Worm (Caenorhabditis elegans) whole organism, L2 larva: ENCODE measurements around the gene ccch-3.

Experiments used
- C34F6.9 ChIP-seq: fragments of 150-350 bp; optimal IDR thresholded peaks from 2 replicates; lab custom pipeline; 2014; ENCODE audit warnings: missing biosample characterization, missing genetic modification characterization
- F13H6.1 ChIP-seq: sonication (generic microtip); optimal IDR thresholded peaks from 2 replicates; lab custom pipeline; 2016; ENCODE audit warnings: missing genetic modification characterization, missing compliant biosample characterization
- Y55F3AM.14 ChIP-seq: fragments of 200-800 bp; sonication (Bioruptor generic); optimal IDR thresholded peaks from 2 replicates; lab custom pipeline; 2018; ENCODE audit warnings: mild to moderate bottlenecking, missing genetic modification characterization, missing compliant biosample characterization
- alr-1 ChIP-seq: fragments of 150-350 bp; optimal IDR thresholded peaks from 2 replicates; lab custom pipeline; 2014; ENCODE audit warnings: missing biosample characterization, missing genetic modification characterization
- aly-2 ChIP-seq: fragments of 150-350 bp; optimal IDR thresholded peaks from 2 replicates; lab custom pipeline; 2014; ENCODE audit warnings: missing biosample characterization, missing genetic modification characterization
- ama-1 ChIP-seq: fragments of 150-350 bp; optimal IDR thresholded peaks from 2 replicates; lab custom pipeline; 2018; ENCODE audit warnings: inconsistent platforms
- blmp-1 ChIP-seq: sonication (generic microtip); optimal IDR thresholded peaks from 2 replicates; lab custom pipeline; 2017; ENCODE audit warnings: missing genetic modification characterization, mild to moderate bottlenecking, missing compliant biosample characterization, antibody characterized with exemption, moderate library complexity; ENCODE audit not compliant: insufficient read depth
- ceh-16 ChIP-seq: fragments of 150-350 bp; optimal IDR thresholded peaks from 2 replicates; lab custom pipeline; 2014; ENCODE audit warnings: missing biosample characterization, missing genetic modification characterization
- ceh-82 ChIP-seq: fragments of 150-350 bp; optimal IDR thresholded peaks from 2 replicates; lab custom pipeline; 2014; ENCODE audit warnings: missing biosample characterization, missing genetic modification characterization
- crh-2 ChIP-seq: sonication (generic microtip); optimal IDR thresholded peaks from 2 replicates; lab custom pipeline; 2017; ENCODE audit warnings: missing biosample characterization, missing genetic modification characterization
- dmd-4 ChIP-seq: sonication (generic microtip); optimal IDR thresholded peaks from 2 replicates; lab custom pipeline; 2017; ENCODE audit warnings: missing biosample characterization, missing genetic modification characterization
- egl-27 ChIP-seq: sonication (generic microtip); optimal IDR thresholded peaks from 3 replicates; lab custom pipeline; 2017; ENCODE audit warnings: missing biosample characterization, missing genetic modification reagents, missing genetic modification characterization
- elt-1 ChIP-seq: fragments of 150-350 bp; optimal IDR thresholded peaks from 2 replicates; lab custom pipeline; 2014; ENCODE audit warnings: missing biosample characterization, missing genetic modification characterization
- elt-3 ChIP-seq: sonication (generic microtip); optimal IDR thresholded peaks from 2 replicates; lab custom pipeline; 2017; ENCODE audit warnings: missing biosample characterization, missing genetic modification characterization
- fos-1 ChIP-seq: fragments of 150-350 bp; optimal IDR thresholded peaks from 2 replicates; lab custom pipeline; 2014; ENCODE audit warnings: missing biosample characterization, missing genetic modification characterization
- gmeb-1 ChIP-seq: fragments of 150-350 bp; optimal IDR thresholded peaks from 2 replicates; lab custom pipeline; 2014; ENCODE audit warnings: missing biosample characterization, missing genetic modification characterization
- lin-11 ChIP-seq: fragments of 150-350 bp; sonication (generic microtip); optimal IDR thresholded peaks from 2 replicates; lab custom pipeline; 2014; ENCODE audit warnings: missing biosample characterization, missing genetic modification characterization, inconsistent platforms, mixed read lengths
- lin-13 ChIP-seq: fragments of 150-350 bp; optimal IDR thresholded peaks from 2 replicates; lab custom pipeline; 2014; ENCODE audit warnings: missing biosample characterization, missing genetic modification reagents, missing genetic modification characterization
- lin-39 ChIP-seq: fragments of 150-350 bp; optimal IDR thresholded peaks from 2 replicates; lab custom pipeline; 2014; ENCODE audit warnings: missing biosample characterization, missing genetic modification reagents, missing genetic modification characterization
- mab-5 ChIP-seq: fragments of 150-350 bp; optimal IDR thresholded peaks from 2 replicates; lab custom pipeline; 2014; ENCODE audit warnings: missing biosample characterization, missing genetic modification characterization
- mbf-1 ChIP-seq: sonication (generic microtip); optimal IDR thresholded peaks from 2 replicates; lab custom pipeline; 2017; ENCODE audit warnings: missing biosample characterization, missing genetic modification characterization
- mdl-1 ChIP-seq, 2 experiments: fragments of 150-350 bp in 1 of 2; sonication (generic microtip) in 1 of 2; optimal IDR thresholded peaks; 2 replicates each; lab custom pipeline; 2017; ENCODE audit warnings: missing biosample characterization in 2 of 2, missing genetic modification characterization in 2 of 2
- nhr-10 ChIP-seq: sonication (generic microtip); optimal IDR thresholded peaks from 2 replicates; lab custom pipeline; 2017; ENCODE audit warnings: missing biosample characterization, missing genetic modification characterization
- nhr-11 ChIP-seq: fragments of 150-350 bp; optimal IDR thresholded peaks from 2 replicates; lab custom pipeline; 2014; ENCODE audit warnings: missing biosample characterization, missing genetic modification characterization
- nhr-12 ChIP-seq: fragments of 150-350 bp; optimal IDR thresholded peaks from 2 replicates; lab custom pipeline; 2014; ENCODE audit warnings: missing biosample characterization, missing genetic modification characterization
- nhr-129 ChIP-seq: fragments of 150-350 bp; optimal IDR thresholded peaks from 2 replicates; lab custom pipeline; 2014; ENCODE audit warnings: missing biosample characterization, missing genetic modification characterization
- nhr-23 ChIP-seq: fragments of 150-350 bp; optimal IDR thresholded peaks from 2 replicates; lab custom pipeline; 2014; ENCODE audit warnings: missing biosample characterization, missing genetic modification reagents, missing genetic modification characterization
- nhr-237 ChIP-seq: fragments of 150-350 bp; optimal IDR thresholded peaks from 2 replicates; lab custom pipeline; 2014; ENCODE audit warnings: missing biosample characterization, missing genetic modification characterization
- nhr-25 ChIP-seq: fragments of 150-350 bp; sonication (generic microtip); optimal IDR thresholded peaks from 3 replicates; lab custom pipeline; 2014; ENCODE audit warnings: missing biosample characterization, missing genetic modification characterization
- nhr-6 ChIP-seq: fragments of 150-350 bp; optimal IDR thresholded peaks from 2 replicates; lab custom pipeline; 2014; ENCODE audit warnings: missing biosample characterization, missing genetic modification characterization
- nhr-77 ChIP-seq: fragments of 150-350 bp; optimal IDR thresholded peaks from 2 replicates; lab custom pipeline; 2014; ENCODE audit warnings: missing biosample characterization, missing genetic modification characterization
- peb-1 ChIP-seq: fragments of 150-350 bp; optimal IDR thresholded peaks from 2 replicates; lab custom pipeline; 2014; ENCODE audit warnings: missing biosample characterization, missing genetic modification characterization
- sem-4 ChIP-seq: fragments of 150-350 bp; optimal IDR thresholded peaks from 2 replicates; lab custom pipeline; 2014; ENCODE audit warnings: missing biosample characterization, missing genetic modification reagents, missing genetic modification characterization
- skn-1 ChIP-seq: sonication (generic microtip); optimal IDR thresholded peaks from 2 replicates; lab custom pipeline; 2017; ENCODE audit warnings: missing biosample characterization, missing genetic modification characterization
- sma-3 ChIP-seq: sonication (generic microtip); optimal IDR thresholded peaks from 2 replicates; lab custom pipeline; 2016; ENCODE audit warnings: missing genetic modification reagents, missing genetic modification characterization, missing compliant biosample characterization
- sma-9 ChIP-seq, 2 experiments: fragments of 150-350 bp in 1 of 2; sonication (generic microtip) in 1 of 2; optimal IDR thresholded peaks; 2 replicates each; lab custom pipeline; 2014 to 2016; ENCODE audit warnings: missing genetic modification characterization in 2 of 2, mild to moderate bottlenecking in 1 of 2, missing biosample characterization in 1 of 2, missing compliant biosample characterization in 1 of 2, missing genetic modification reagents in 1 of 2, moderate library complexity in 1 of 2
- snpc-4 ChIP-seq: fragments of 150-350 bp; optimal IDR thresholded peaks from 2 replicates; lab custom pipeline; 2014; ENCODE audit warnings: missing biosample characterization, missing genetic modification characterization
- unc-39 ChIP-seq: fragments of 150-350 bp; optimal IDR thresholded peaks from 2 replicates; lab custom pipeline; 2014; ENCODE audit warnings: missing biosample characterization, missing genetic modification characterization
- unc-55 ChIP-seq: fragments of 150-350 bp; sonication (generic microtip); optimal IDR thresholded peaks from 3 replicates; lab custom pipeline; 2014; ENCODE audit warnings: missing biosample characterization, missing genetic modification reagents, missing genetic modification characterization
- zag-1 ChIP-seq: fragments of 150-350 bp; optimal IDR thresholded peaks from 2 replicates; lab custom pipeline; 2014; ENCODE audit warnings: missing biosample characterization, missing genetic modification characterization
- ztf-1 ChIP-seq: fragments of 200-800 bp; sonication (Bioruptor generic); conservative IDR thresholded peaks from 2 replicates; pipeline ENCODE4 v1.3.6; 2022; ENCODE audit warnings: missing genetic modification characterization, missing compliant biosample characterization
- ztf-11 ChIP-seq: sonication (generic microtip); optimal IDR thresholded peaks from 2 replicates; lab custom pipeline; 2017; ENCODE audit warnings: missing biosample characterization, missing genetic modification characterization
- ztf-4 ChIP-seq: fragments of 150-350 bp; optimal IDR thresholded peaks from 2 replicates; lab custom pipeline; 2014; ENCODE audit warnings: missing biosample characterization, missing genetic modification characterization

Gene ccch-3

ce11 chrV:12697364-12697901 is 37.9 kb upstream of the ccch-3 start, which contains the start of gene istr-1:
TSS of gene istr-1 (plus strand) at chrV:12697858.
- TF ChIP-seq fos-1 (peak; percentile 12), nhr-129 (tag; lab: Kevin White, UChicago) (peak; percentile 33), crh-2 (tag; lab: Kevin White, UChicago) (no peak), alr-1 (tag; lab: Kevin White, UChicago) (no peak), ztf-1 (GFP tag; lab: Robert Waterston, UW) (no peak), nhr-77 (tag; lab: Kevin White, UChicago) (no peak), egl-27 (tag; lab: Kevin White, UChicago) (no peak), skn-1 (peak; percentile 11), nhr-25 (no peak), nhr-23 (tag; lab: Kevin White, UChicago) (no peak), mab-5 (tag; lab: Kevin White, UChicago) (no peak), Y55F3AM.14 (GFP tag; lab: Kevin White, UChicago) (no peak), F13H6.1 (no peak), nhr-10 (tag; lab: Kevin White, UChicago) (no peak), unc-55 (GFP tag; lab: Kevin White, UChicago) (peak; percentile 34), zag-1 (tag; lab: Kevin White, UChicago) (no peak), nhr-12 (tag; lab: Kevin White, UChicago) (no peak), dmd-4 (tag; lab: Kevin White, UChicago) (no peak), nhr-237 (tag; lab: Kevin White, UChicago) (no peak), peb-1 (tag; lab: Kevin White, UChicago) (no peak), ztf-4 (tag; lab: Kevin White, UChicago) (no peak), ama-1 (lab: Kevin White, UChicago) (no peak), sma-9 (GFP tag; optimal IDR thresholded peaks at IDR 0.05; lab: Kevin White, UChicago) (no peak), sma-9 (tag; optimal IDR thresholded peaks at IDR 0.05; lab: Kevin White, UChicago) (no peak), C34F6.9 (tag; lab: Kevin White, UChicago) (peak; percentile 66), nhr-6 (no peak), snpc-4 (tag; lab: Kevin White, UChicago) (no peak), lin-39 (tag; lab: Kevin White, UChicago) (no peak), sem-4 (tag; lab: Kevin White, UChicago) (no peak), blmp-1 (tag; lab: Kevin White, UChicago) (no peak), lin-11 (no peak), mbf-1 (no peak), ceh-16 (tag; lab: Kevin White, UChicago) (no peak), nhr-11 (tag; lab: Kevin White, UChicago) (no peak), gmeb-1 (tag; lab: Kevin White, UChicago) (no peak), elt-3 (tag; lab: Kevin White, UChicago) (no peak), elt-1 (tag; lab: Kevin White, UChicago) (no peak), ztf-11 (tag; lab: Kevin White, UChicago) (no peak), lin-13 (no peak)
- TF ChIP-seq, all 48 proteins: peak for 5

ce11 chrV:12696790-12697189 is 37.3 kb upstream of the ccch-3 start:
- no peak for TF ChIP-seq sma-3 (GFP tag; lab: Kevin White, UChicago)
- TF ChIP-seq ztf-11 (tag; lab: Kevin White, UChicago), result no peak
- no peak for TF ChIP-seq dmd-4 (tag; lab: Kevin White, UChicago)
- no peak for TF ChIP-seq unc-39 (tag; lab: Kevin White, UChicago)
- no peak for TF ChIP-seq ceh-82 (tag; lab: Kevin White, UChicago)
- TF ChIP-seq zag-1 (tag; lab: Kevin White, UChicago), result no peak
- TF ChIP-seq elt-1 (tag; lab: Kevin White, UChicago), result no peak
- no peak for TF ChIP-seq ztf-4 (tag; lab: Kevin White, UChicago)
- no peak for TF ChIP-seq gmeb-1 (tag; lab: Kevin White, UChicago)
- no peak for TF ChIP-seq nhr-237 (tag; lab: Kevin White, UChicago)
- no peak for TF ChIP-seq mdl-1 (tag; optimal IDR thresholded peaks at IDR 0.05; lab: Kevin White, UChicago)
- TF ChIP-seq snpc-4 (tag; lab: Kevin White, UChicago), result no peak
- no peak for TF ChIP-seq peb-1 (tag; lab: Kevin White, UChicago)
- no peak for TF ChIP-seq unc-55 (GFP tag; lab: Kevin White, UChicago)
- TF ChIP-seq nhr-25, result no peak
- TF ChIP-seq sma-9 (GFP tag; optimal IDR thresholded peaks at IDR 0.05; lab: Kevin White, UChicago), result no peak
- no peak for TF ChIP-seq sma-9 (tag; optimal IDR thresholded peaks at IDR 0.05; lab: Kevin White, UChicago)
- TF ChIP-seq F13H6.1, result no peak
- TF ChIP-seq nhr-10 (tag; lab: Kevin White, UChicago), result no peak
- TF ChIP-seq aly-2 (tag; lab: Kevin White, UChicago), result no peak
